Fruit fly (Drosophila melanogaster) whole organism: ENCODE measurements around the gene Gr64a.

Source experiments
- CG8478 ChIP-seq: fragments of >200 bp; optimal IDR thresholded peaks from 2 replicates; lab custom pipeline; 2018; ENCODE audit warnings: inconsistent platforms
- Dll ChIP-seq: fragments of >200 bp; optimal IDR thresholded peaks from 2 replicates; lab custom pipeline; 2017
- EcR ChIP-seq, 2 experiments: fragments of >200 bp; optimal IDR thresholded peaks; 2 replicates each; lab custom pipeline; 2017; ENCODE audit warnings: missing biosample characterization in 2 of 2, missing genetic modification characterization in 2 of 2, missing genetic modification reagents in 2 of 2
- pan ChIP-seq: fragments of >200 bp; optimal IDR thresholded peaks from 2 replicates; lab custom pipeline; 2017
- psq ChIP-seq: fragments of >200 bp; optimal IDR thresholded peaks from 2 replicates; lab custom pipeline; 2017
- usp ChIP-seq: fragments of >200 bp; optimal IDR thresholded peaks from 2 replicates; lab custom pipeline; 2017; ENCODE audit warnings: missing biosample characterization, missing genetic modification characterization, mixed read lengths

The Gr64a gene

DNA sequence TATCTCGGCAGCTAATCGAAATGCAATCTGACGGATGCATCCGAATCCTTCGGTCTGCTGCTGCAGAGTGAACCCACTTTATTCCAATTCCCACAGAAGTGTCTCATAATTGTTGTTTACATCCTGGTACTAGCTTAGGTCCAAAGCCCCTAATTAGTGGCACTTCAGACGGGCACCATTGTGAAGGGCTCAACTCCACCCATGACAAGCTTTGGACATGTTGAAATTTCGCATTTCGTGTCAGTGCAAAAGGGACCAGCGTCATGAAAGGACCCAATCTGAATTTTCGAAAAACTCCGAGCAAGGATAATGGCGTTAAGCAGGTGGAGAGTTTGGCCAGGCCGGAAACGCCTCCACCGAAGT, at the start of gene Gr64a:
Gene Gr64a, plus strand, starts transcription at position 264 of the 363 bp plus-strand sequence.
- no peak for TF ChIP-seq psq (lab: Kevin White, UChicago)
- TF ChIP-seq Dll (lab: Kevin White, UChicago): no peak
- no peak for TF ChIP-seq pan
- TF ChIP-seq usp (GFP tag; lab: Kevin White, UChicago): no peak
- TF ChIP-seq EcR (GFP tag; optimal IDR thresholded peaks at IDR 0.05; lab: Kevin White, UChicago): no peak
- no peak for TF ChIP-seq CG8478 (lab: Kevin White, UChicago)

DNA sequence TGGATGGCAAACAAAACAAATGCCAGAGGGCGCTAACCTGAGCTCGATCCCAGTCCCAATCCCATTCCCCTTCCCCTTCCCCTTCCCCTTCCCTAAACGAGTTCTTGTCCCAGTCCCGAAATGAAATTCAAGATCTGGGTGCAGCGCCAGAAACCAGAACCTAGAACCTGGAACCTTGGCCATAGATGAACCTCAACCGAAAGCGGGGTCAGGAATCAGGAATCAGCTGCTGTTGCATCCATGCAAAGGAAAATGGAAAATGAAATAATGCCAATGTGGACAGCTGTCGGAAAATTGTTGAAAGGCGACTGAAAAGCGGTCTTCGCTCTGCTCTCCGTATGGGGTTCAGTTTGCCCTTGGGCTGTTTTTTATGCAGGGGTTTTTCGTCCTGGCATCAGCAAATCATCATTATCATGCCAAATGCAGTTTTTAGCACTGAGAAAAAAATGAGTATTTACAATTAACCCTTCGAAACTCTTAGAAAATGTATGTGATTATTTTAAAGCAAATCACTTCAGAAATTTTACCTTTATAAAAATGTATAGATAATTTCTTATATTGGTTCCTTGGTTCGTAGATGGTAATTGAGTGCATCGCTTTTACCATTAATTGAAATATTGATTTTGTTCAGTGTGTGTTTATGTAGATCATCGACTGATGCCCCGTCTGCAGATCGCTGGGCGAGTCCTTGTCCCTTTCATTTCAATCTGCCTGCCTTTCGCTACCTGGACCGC, 48.8 kb upstream of the Gr64a start:
- no peak for TF ChIP-seq psq (lab: Kevin White, UChicago)
- no peak for TF ChIP-seq EcR (GFP tag; optimal IDR thresholded peaks at IDR 0.05; lab: Kevin White, UChicago)
- TF ChIP-seq usp (GFP tag; lab: Kevin White, UChicago): no peak
- TF ChIP-seq Dll (lab: Kevin White, UChicago): no peak
- TF ChIP-seq CG8478 (lab: Kevin White, UChicago): no peak
- no peak for TF ChIP-seq pan

DNA sequence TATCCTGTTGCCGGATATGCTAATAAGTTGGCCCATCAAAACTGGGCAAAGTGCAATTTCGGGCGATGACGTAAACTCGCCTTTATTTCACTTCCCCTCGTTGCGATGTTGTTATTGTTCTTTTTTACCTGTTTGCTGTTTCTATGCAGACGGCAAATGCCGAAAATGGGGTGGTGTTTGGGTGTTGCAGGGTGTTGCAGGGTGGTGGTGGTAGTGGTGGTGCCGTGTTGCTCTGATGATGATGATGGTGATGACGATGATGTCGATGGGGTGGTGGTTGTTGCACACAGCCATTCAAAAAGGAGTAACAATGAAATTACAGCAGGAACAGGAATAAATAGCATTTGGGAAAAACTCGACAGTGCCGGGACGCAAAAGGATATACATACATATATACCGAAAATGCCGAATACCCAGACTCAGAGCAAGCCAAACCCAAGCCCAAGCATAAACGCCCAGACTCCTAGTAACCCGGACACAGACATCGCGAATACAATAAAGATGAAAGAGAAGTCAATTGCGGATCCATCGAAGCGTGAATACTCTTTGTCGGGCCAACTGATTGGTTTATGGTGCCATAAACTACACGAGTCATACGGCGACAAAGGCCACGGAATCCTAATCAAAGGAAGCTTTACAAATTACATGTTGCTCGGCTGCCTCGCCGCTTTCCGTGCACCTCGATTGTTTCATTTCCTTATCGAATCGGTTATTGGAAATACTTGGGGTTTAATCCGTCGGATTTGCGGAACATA, 47.6 kb upstream of the Gr64a start:
- TF ChIP-seq psq (lab: Kevin White, UChicago): no peak
- no peak for TF ChIP-seq CG8478 (lab: Kevin White, UChicago)
- TF ChIP-seq Dll (lab: Kevin White, UChicago): no peak
- no peak for TF ChIP-seq EcR (GFP tag; optimal IDR thresholded peaks at IDR 0.05; lab: Kevin White, UChicago)
- no peak for TF ChIP-seq usp (GFP tag; lab: Kevin White, UChicago)
- TF ChIP-seq pan: no peak

DNA sequence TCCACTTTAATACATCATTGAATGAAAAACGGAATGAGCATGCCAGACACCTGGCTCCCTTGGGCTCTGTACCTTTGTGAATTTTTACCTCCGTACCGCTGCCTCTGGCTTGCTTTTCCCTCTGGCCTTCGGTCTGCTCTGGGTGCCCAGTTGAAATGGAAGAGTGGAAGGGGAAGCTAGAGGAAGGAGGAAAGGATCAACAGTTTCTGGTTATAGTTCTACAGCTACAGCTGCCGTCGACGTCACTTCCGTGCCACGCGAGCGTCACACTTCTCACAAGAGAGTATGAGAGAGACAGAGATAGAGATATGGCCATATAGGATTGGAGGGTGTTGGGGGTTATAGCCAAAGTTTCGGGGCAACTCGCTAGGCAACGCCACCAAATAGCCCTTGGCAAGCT, 46.5 kb upstream of the Gr64a start:
- TF ChIP-seq EcR (GFP tag; optimal IDR thresholded peaks at IDR 0.05; lab: Kevin White, UChicago) (no peak), pan (no peak), psq (lab: Kevin White, UChicago) (no peak), usp (GFP tag; lab: Kevin White, UChicago) (no peak), Dll (lab: Kevin White, UChicago) (no peak), CG8478 (lab: Kevin White, UChicago) (no peak)

DNA sequence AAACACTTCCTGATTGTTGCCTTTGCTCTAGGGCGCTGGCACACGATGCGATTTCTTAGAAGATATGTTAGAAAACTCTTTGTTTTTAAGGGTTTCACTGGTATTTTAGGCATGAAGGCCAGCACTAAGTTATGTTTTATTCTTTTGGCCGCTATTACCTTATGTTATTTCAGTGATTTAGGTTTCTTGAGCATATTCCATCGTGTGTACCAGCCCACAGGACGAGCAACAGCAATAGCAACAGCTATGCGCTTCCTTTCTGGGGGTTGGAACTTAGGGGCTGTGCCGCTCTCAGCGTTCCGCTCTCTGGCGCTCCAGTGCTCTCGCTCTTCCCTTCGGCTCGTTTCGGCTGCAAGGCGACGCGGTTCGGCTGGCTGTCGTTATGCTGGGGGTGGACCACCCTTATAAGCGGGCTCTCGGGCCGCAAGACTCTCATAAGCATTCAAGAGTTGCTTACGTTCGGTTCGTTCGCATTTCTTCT, 43.1 kb upstream of the Gr64a start, which contains the start of gene scrt:
Gene scrt, plus strand, starts transcription at position 431 of the 481 bp plus-strand sequence.
- TF ChIP-seq CG8478 (lab: Kevin White, UChicago) (no peak), pan (no peak), Dll (lab: Kevin White, UChicago) (no peak), EcR (GFP tag; optimal IDR thresholded peaks at IDR 0.05; lab: Kevin White, UChicago) (no peak), usp (GFP tag; lab: Kevin White, UChicago) (no peak), psq (lab: Kevin White, UChicago) (no peak)

DNA sequence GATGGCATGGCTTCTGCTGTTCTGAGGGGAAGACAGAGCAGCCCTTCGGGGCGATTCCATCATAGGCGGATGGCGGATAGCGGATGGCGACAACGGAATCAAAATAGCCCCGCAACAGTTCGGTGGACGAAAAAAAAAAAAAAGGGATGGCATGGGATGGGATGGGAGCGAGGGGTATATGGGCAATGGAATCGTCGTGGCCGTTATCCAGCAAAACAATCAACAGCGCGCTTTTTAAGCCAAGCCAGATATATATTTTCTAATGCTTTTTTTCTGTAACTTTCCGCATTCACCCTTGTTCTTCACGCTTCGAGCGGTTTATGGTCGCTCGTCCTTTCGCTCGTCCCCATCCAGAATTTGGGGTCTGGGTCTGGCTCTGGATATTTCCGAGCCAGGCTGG, 31.0 kb upstream of the Gr64a start:
- TF ChIP-seq EcR (GFP tag; optimal IDR thresholded peaks at IDR 0.05; lab: Kevin White, UChicago) (no peak), pan (no peak), usp (GFP tag; lab: Kevin White, UChicago) (no peak), psq (lab: Kevin White, UChicago) (no peak), CG8478 (lab: Kevin White, UChicago) (no peak), Dll (lab: Kevin White, UChicago) (no peak)

DNA sequence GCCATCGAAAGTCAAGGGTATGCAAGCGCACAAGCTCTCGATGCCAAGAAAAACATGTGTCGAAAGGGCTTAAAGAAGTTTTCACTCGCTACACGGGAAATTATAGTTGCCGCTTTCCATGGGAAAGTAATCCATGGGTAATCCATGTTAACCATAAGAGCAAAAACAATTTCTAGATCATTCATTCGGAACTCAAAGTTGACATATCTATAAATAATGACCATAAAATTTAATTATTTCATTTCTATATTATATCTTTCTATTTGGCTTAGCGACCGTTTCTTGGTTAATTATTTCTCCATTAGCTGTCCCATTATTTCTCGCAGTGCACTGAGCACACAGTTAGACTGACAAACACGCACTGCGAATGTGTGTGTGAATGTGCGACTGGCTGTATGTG, 25.9 kb upstream of the Gr64a start:
- no peak for TF ChIP-seq psq (lab: Kevin White, UChicago)
- TF ChIP-seq Dll (lab: Kevin White, UChicago): no peak
- TF ChIP-seq pan: no peak
- TF ChIP-seq usp (GFP tag; lab: Kevin White, UChicago): no peak
- no peak for TF ChIP-seq EcR (GFP tag; optimal IDR thresholded peaks at IDR 0.05; lab: Kevin White, UChicago)
- TF ChIP-seq CG8478 (lab: Kevin White, UChicago): no peak

DNA sequence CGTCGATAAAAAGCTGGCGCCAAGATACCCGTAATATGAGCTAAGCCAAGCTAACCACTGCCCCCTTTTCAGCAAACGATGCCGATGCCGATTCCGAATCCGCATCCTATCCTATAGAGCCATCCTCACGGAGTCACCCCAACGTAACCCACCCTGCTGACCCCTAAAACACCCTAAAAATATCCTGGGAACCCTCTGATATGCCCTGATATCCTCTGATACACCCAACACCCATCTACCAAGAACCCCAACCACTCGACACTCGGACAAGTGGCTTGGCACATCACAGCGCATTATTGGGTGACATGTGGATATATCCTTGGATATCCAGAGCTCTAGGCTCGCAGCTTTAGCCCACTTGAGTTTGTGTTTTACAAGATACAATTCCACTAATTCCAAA, 25.1 kb upstream of the Gr64a start:
- TF ChIP-seq pan: no peak
- TF ChIP-seq CG8478 (lab: Kevin White, UChicago): no peak
- TF ChIP-seq usp (GFP tag; lab: Kevin White, UChicago): no peak
- no peak for TF ChIP-seq EcR (GFP tag; optimal IDR thresholded peaks at IDR 0.05; lab: Kevin White, UChicago)
- TF ChIP-seq psq (lab: Kevin White, UChicago): no peak
- TF ChIP-seq Dll (lab: Kevin White, UChicago): no peak

DNA sequence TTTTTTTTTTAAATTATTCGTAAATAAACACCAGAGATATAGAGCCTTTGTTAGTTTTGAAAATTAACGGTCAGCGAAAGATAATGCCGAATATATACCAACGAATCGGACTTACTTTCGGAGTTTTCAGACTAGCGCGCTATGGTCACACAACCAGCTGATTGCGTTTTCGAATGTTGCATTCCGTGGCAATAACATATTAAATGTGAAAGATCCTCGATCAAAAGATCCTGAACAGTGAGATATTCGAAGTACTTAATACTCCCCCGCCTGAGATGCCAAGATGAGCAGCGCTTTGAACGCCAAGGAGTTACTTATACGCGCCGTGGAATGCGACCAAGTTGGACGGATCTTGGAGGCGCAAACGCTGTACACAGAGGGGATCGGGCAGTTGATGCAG, 23.3 kb upstream of the Gr64a start, which contains the start of gene CG14985:
Gene CG14985, plus strand, starts transcription at position 159 of the 400 bp plus-strand sequence.
- TF ChIP-seq pan (no peak), psq (lab: Kevin White, UChicago) (no peak), usp (GFP tag; lab: Kevin White, UChicago) (no peak), Dll (lab: Kevin White, UChicago) (no peak), EcR (GFP tag; optimal IDR thresholded peaks at IDR 0.05; lab: Kevin White, UChicago) (no peak), CG8478 (lab: Kevin White, UChicago) (no peak)

DNA sequence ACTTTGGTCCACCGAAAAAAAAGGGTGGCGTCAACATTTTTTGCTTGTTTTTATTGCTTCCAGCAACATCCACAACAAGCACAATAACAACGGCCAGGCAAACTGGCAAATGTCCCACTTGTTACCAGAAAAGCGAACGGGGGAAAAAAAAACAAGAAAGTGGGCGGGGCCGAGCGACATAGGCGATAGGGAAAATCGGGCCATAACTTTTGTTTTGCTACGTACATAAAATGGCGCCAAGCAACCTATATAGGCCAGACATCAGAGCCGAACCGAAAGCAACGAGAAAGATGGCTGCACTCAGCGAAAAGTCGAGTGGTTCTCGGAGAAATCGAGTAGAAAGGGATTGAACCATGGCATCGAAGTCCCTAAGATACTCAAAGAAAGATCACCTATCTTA, 19.3 kb upstream of the Gr64a start:
- TF ChIP-seq Dll (lab: Kevin White, UChicago): no peak
- TF ChIP-seq usp (GFP tag; lab: Kevin White, UChicago): no peak
- no peak for TF ChIP-seq pan
- no peak for TF ChIP-seq CG8478 (lab: Kevin White, UChicago)
- TF ChIP-seq EcR (GFP tag; optimal IDR thresholded peaks at IDR 0.05; lab: Kevin White, UChicago): no peak
- no peak for TF ChIP-seq psq (lab: Kevin White, UChicago)

DNA sequence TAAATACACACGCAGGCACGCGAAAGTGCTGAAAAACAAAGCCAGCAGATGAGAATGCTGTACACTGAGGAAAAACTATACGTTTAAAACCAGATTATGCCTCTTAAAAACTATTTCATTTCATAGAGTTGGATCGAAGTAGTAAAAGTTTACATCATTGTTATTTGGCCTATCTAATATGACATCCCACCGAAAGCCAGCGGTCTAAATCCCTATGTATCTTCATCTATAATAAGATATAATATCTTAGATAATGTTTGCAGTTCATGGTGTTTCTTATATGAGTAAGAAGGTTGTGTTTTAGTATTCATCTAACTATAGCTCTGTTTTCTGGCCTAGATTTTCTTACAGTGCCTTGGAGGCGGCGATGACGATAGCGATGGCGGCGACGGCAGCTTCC, 16.4 kb upstream of the Gr64a start:
- TF ChIP-seq CG8478 (lab: Kevin White, UChicago): no peak
- TF ChIP-seq psq (lab: Kevin White, UChicago): no peak
